2 worm cellular contexts compared by ENCODE assay signal in the genomic region with DNA sequence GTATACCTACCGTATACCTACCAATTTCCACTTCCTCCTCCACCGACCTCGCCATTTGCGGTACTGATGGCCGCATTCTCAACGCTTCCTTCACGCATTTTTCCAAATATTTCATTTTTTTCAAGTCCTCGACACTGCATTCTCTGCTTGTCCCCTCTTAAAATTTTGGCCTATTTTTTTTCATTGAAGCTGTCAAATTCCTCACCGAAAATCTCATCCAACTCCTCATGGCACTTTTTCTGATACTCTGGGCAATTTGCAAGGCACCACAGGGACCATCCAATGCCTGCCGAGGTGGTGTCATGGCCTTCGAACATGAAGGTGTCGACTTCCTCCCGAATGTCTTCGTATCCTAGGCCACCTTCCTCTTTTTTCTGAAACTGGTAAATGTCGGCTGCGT.
TF ChIP-seq lines count a peak whose summit lies in the region.

No protein-coding gene starts in this region.

TF ChIP-seq in whole organism, L4 larva, 104 proteins besides CTCF, POLR2A, EP300 and RAD21:
- TF ChIP-seq F44E2.7 (GFP tag; IDR thresholded peaks at IDR 0.05; lab: Robert Waterston, UW) (0 out of 2 replicates have a peak, but pooled peaks have one; percentile 29), nhr-25 (tag; optimal IDR thresholded peaks at IDR 0.05; lab: Kevin White, UChicago; ENCODE audit: borderline replicate concordance, insufficient read depth) (no peak), aha-1 (tag; lab: Kevin White, UChicago) (peak; percentile 93), T20F7.1 (GFP tag; optimal IDR thresholded peaks at IDR 0.05; lab: Kevin White, UChicago) (no peak), fos-1 (tag; optimal IDR thresholded peaks at IDR 0.05; lab: Kevin White, UChicago) (no peak), lin-39 (tag; optimal IDR thresholded peaks at IDR 0.05; lab: Kevin White, UChicago) (no peak), hlh-30 (tag; optimal IDR thresholded peaks at IDR 0.05; lab: Kevin White, UChicago; ENCODE audit: insufficient read depth) (no peak)

TF ChIP-seq in whole organism, young adult, 124 proteins besides CTCF, POLR2A, EP300 and RAD21:
- 0 out of 2 replicates have a peak, but pooled peaks have one; percentile 48 for TF ChIP-seq F37B4.10 (GFP tag; IDR thresholded peaks at IDR 0.05; lab: Robert Waterston, UW)
- TF ChIP-seq B0261.1 (tag; optimal IDR thresholded peaks at IDR 0.05; lab: Kevin White, UChicago): no peak
